Fruit fly (Drosophila melanogaster): Measurements from ENCODE around the gene NSD.

Gene NSD

dm6 chr3R:27919385-27919789 is 18.3 kb downstream of the NSD start, which contains the start of gene Boh1 (continued):
- TF ChIP-seq CG1621 (tag; optimal IDR thresholded peaks at IDR 0.05) (no peak), Eip78C (GFP tag) (peak; percentile 77), CG11294 (GFP tag; IDR thresholded peaks at IDR 0.05) (no peak), Eip75B (GFP tag; optimal IDR thresholded peaks at IDR 0.05) (no peak), lz (GFP tag; optimal IDR thresholded peaks at IDR 0.05) (peak; percentile 19), CG6854 (GFP tag; optimal IDR thresholded peaks at IDR 0.05) (no peak), CG3919 (GFP tag; optimal IDR thresholded peaks at IDR 0.05) (peak; percentile 23), CG16779 (tag; optimal IDR thresholded peaks at IDR 0.05) (no peak), CG11762 (GFP tag; optimal IDR thresholded peaks at IDR 0.05; ENCODE audit: insufficient read depth) (no peak), OdsH (GFP tag; optimal IDR thresholded peaks at IDR 0.05) (peak; percentile 29), pdm3 (GFP tag; optimal IDR thresholded peaks at IDR 0.05) (peak; percentile 23), Hr38 (GFP tag; optimal IDR thresholded peaks at IDR 0.05) (no peak), Smox (GFP tag; optimal IDR thresholded peaks at IDR 0.05) (peak; percentile 33), CG6808 (GFP tag; optimal IDR thresholded peaks at IDR 0.05) (no peak), achi (GFP tag; optimal IDR thresholded peaks at IDR 0.05) (peak; percentile 79), dac (GFP tag; optimal IDR thresholded peaks at IDR 0.05) (no peak), CG10631 (GFP tag; optimal IDR thresholded peaks at IDR 0.05) (peak; percentile 13), CG3032 (tag; optimal IDR thresholded peaks at IDR 0.05) (peak; percentile 45), esn (GFP tag; optimal IDR thresholded peaks at IDR 0.05) (peak; percentile 44), fkh (GFP tag; optimal IDR thresholded peaks at IDR 0.05) (peak; percentile 38), Blimp-1 (GFP tag; optimal IDR thresholded peaks at IDR 0.05) (no peak), fd85E (GFP tag; optimal IDR thresholded peaks at IDR 0.05) (no peak), spab (GFP tag; optimal IDR thresholded peaks at IDR 0.05) (no peak), CG8119 (GFP tag; IDR thresholded peaks at IDR 0.05) (no peak), Lpt (GFP tag; optimal IDR thresholded peaks at IDR 0.05) (no peak), topi (GFP tag; optimal IDR thresholded peaks at IDR 0.05) (peak; percentile 32), svp (GFP tag) (peak; percentile 69), CG8632 (GFP tag; optimal IDR thresholded peaks at IDR 0.05) (no peak), CG11902 (GFP tag; optimal IDR thresholded peaks at IDR 0.05) (no peak), Eip93F (GFP tag; optimal IDR thresholded peaks at IDR 0.05) (no peak), eg (GFP tag; IDR thresholded peaks at IDR 0.05) (0 out of 3 replicates have a peak, but pooled peaks have one; percentile 17), cyc (GFP tag; optimal IDR thresholded peaks at IDR 0.05) (peak; percentile 4)

- TF ChIP-seq svp (GFP tag) (peak; percentile 64), Hr39 (GFP tag; optimal IDR thresholded peaks at IDR 0.05) (peak; percentile 54), ss (GFP tag; optimal IDR thresholded peaks at IDR 0.05) (peak in 1 of 2 experiments; percentile 52), Eip93F (GFP tag; optimal IDR thresholded peaks at IDR 0.05) (peak; percentile 6), Blimp-1 (GFP tag; optimal IDR thresholded peaks at IDR 0.05) (no peak), CG34406 (GFP tag; optimal IDR thresholded peaks at IDR 0.05) (peak; percentile 53), CG6163 (GFP tag; IDR thresholded peaks at IDR 0.05) (0 out of 3 replicates have a peak, but pooled peaks have one; percentile 37), dsx (GFP tag; optimal IDR thresholded peaks at IDR 0.05; ENCODE audit: poor library complexity, severe bottlenecking) (no peak), CG6792 (GFP tag; optimal IDR thresholded peaks at IDR 0.05) (peak; percentile 29), CG11762 (GFP tag; optimal IDR thresholded peaks at IDR 0.05; ENCODE audit: insufficient read depth) (peak; percentile 56), Met (GFP tag; optimal IDR thresholded peaks at IDR 0.05) (peak; percentile 60), Eip75B (GFP tag; optimal IDR thresholded peaks at IDR 0.05) (peak; percentile 48), CG7368 (GFP tag; optimal IDR thresholded peaks at IDR 0.05) (peak; percentile 33), achi (GFP tag; optimal IDR thresholded peaks at IDR 0.05) (peak; percentile 57), OdsH (GFP tag; optimal IDR thresholded peaks at IDR 0.05) (peak; percentile 68), CG6854 (GFP tag; optimal IDR thresholded peaks at IDR 0.05) (no peak), esn (GFP tag; optimal IDR thresholded peaks at IDR 0.05) (peak; percentile 74), eg (GFP tag; IDR thresholded peaks at IDR 0.05) (0 out of 3 replicates have a peak, but pooled peaks have one; percentile 50), Ets21C (GFP tag; optimal IDR thresholded peaks at IDR 0.05) (peak; percentile 54), CG9139 (GFP tag; optimal IDR thresholded peaks at IDR 0.05) (no peak), topi (GFP tag; optimal IDR thresholded peaks at IDR 0.05) (peak; percentile 59), CG1621 (tag; optimal IDR thresholded peaks at IDR 0.05) (no peak), lz (GFP tag; optimal IDR thresholded peaks at IDR 0.05) (peak; percentile 59), spab (GFP tag; optimal IDR thresholded peaks at IDR 0.05) (no peak), CG4318 (GFP tag; optimal IDR thresholded peaks at IDR 0.05) (no peak), CG3032 (tag; optimal IDR thresholded peaks at IDR 0.05) (peak; percentile 61), Eip78C (GFP tag) (peak; percentile 81), salr (GFP tag; optimal IDR thresholded peaks at IDR 0.05) (peak in 1 of 2 experiments; percentile 59), CG8632 (GFP tag; optimal IDR thresholded peaks at IDR 0.05) (no peak), CG6808 (GFP tag; optimal IDR thresholded peaks at IDR 0.05) (peak; percentile 44), Sox14 (GFP tag; optimal IDR thresholded peaks at IDR 0.05) (peak; percentile 49), Hr38 (GFP tag; optimal IDR thresholded peaks at IDR 0.05) (no peak), Ets96B (tag; optimal IDR thresholded peaks at IDR 0.05) (peak; percentile 12)
These were observed 21.2 kb downstream of the NSD start, which contains the start of the genes CG5003 and mRpS22 for dm6 chr3R:27916355-27917019. CG5003 (minus strand) TSS chr3R:27916516. mRpS22 (plus strand) TSS chr3R:27916908.

Measured in whole organism, prepupa.